Worm (Caenorhabditis elegans) whole organism, L4 larva: ENCODE results near the gene F35H10.3.

Experiments
- D1046.2 ChIP-seq: fragments of 200-800 bp; sonication (Bioruptor generic); IDR thresholded peaks from 2 replicates; pipeline ENCODE4 v1.3.6; 2022; ENCODE audit warnings: missing genetic modification characterization, missing compliant biosample characterization
- F37D6.2 ChIP-seq: sonication (generic microtip); optimal IDR thresholded peaks from 2 replicates; lab custom pipeline; 2016; ENCODE audit warnings: mild to moderate bottlenecking, missing genetic modification characterization, missing compliant biosample characterization
- T20F7.1 ChIP-seq: fragments of 200-800 bp; sonication (Bioruptor generic); optimal IDR thresholded peaks from 2 replicates; lab custom pipeline; 2018; ENCODE audit warnings: mild to moderate bottlenecking, missing genetic modification characterization, missing compliant biosample characterization
- T26A8.4 ChIP-seq: fragments of 200-800 bp; sonication (Bioruptor generic); IDR thresholded peaks from 2 replicates; pipeline ENCODE4 v1.3.6; 2022; ENCODE audit warnings: missing genetic modification characterization, missing compliant biosample characterization
- Y105C5A.15 ChIP-seq: fragments of 200-800 bp; sonication (Bioruptor generic); IDR thresholded peaks from 2 replicates; pipeline ENCODE4 v1.3.6; 2022; ENCODE audit warnings: missing genetic modification characterization, missing compliant biosample characterization
- Y48G9A.11 ChIP-seq: fragments of 200-800 bp; sonication (Bioruptor generic); IDR thresholded peaks from 2 replicates; pipeline ENCODE4 v1.3.6; 2022; ENCODE audit warnings: missing genetic modification reagents, missing genetic modification characterization, missing compliant biosample characterization
- ZK337.2 ChIP-seq: fragments of 200-800 bp; sonication (Bioruptor generic); IDR thresholded peaks from 2 replicates; pipeline ENCODE4 v1.3.6; 2022; ENCODE audit warnings: missing genetic modification reagents, missing genetic modification characterization, missing compliant biosample characterization
- ZK546.5 ChIP-seq, 2 experiments: sonication (generic microtip); optimal IDR thresholded peaks; 2 replicates each; lab custom pipeline; 2017; ENCODE audit warnings: missing biosample characterization in 2 of 2, missing genetic modification characterization in 2 of 2
- aly-2 ChIP-seq: sonication (generic microtip); optimal IDR thresholded peaks from 2 replicates; lab custom pipeline; 2018; ENCODE audit warnings: missing biosample characterization, missing genetic modification characterization
- ceh-20 ChIP-seq: fragments of 200-800 bp; sonication (Bioruptor generic); IDR thresholded peaks from 2 replicates; pipeline ENCODE4 v1.3.6; 2022; ENCODE audit warnings: missing genetic modification reagents, missing genetic modification characterization, missing compliant biosample characterization
- ceh-28 ChIP-seq: fragments of 150-350 bp; optimal IDR thresholded peaks from 2 replicates; lab custom pipeline; 2014; ENCODE audit warnings: missing biosample characterization, missing genetic modification reagents, missing genetic modification characterization
- ceh-32 ChIP-seq: sonication (generic microtip); optimal IDR thresholded peaks from 2 replicates; lab custom pipeline; 2016; ENCODE audit warnings: mild to moderate bottlenecking, missing genetic modification characterization, missing compliant biosample characterization; ENCODE audit not compliant: poor library complexity
- ceh-82 ChIP-seq: sonication (generic microtip); optimal IDR thresholded peaks from 2 replicates; lab custom pipeline; 2017; ENCODE audit warnings: missing biosample characterization, missing genetic modification characterization
- ces-1 ChIP-seq: fragments of 150-350 bp; sonication (generic microtip); optimal IDR thresholded peaks from 4 replicates; lab custom pipeline; 2014; ENCODE audit warnings: missing biosample characterization, missing genetic modification reagents, missing genetic modification characterization
- daf-16 ChIP-seq, 3 experiments: sonication (generic microtip); optimal IDR thresholded peaks; 2 replicates each; lab custom pipeline; 2016 to 2017; ENCODE audit warnings: missing genetic modification characterization in 3 of 3, missing genetic modification reagents in 3 of 3, mild to moderate bottlenecking in 2 of 3, missing compliant biosample characterization in 2 of 3, missing biosample characterization in 1 of 3, moderate library complexity in 1 of 3
- daf-19 ChIP-seq: fragments of 200-800 bp; sonication (Bioruptor generic); conservative IDR thresholded peaks from 2 replicates; pipeline ENCODE4 v1.3.6; 2022; ENCODE audit warnings: missing genetic modification characterization, missing compliant biosample characterization
- dmd-6 ChIP-seq: fragments of 200-800 bp; sonication (Bioruptor generic); IDR thresholded peaks from 2 replicates; pipeline ENCODE4 v1.3.6; 2022; ENCODE audit warnings: missing genetic modification reagents, missing genetic modification characterization, missing compliant biosample characterization
- dmd-9 ChIP-seq: fragments of 200-800 bp; sonication (Bioruptor generic); IDR thresholded peaks from 2 replicates; pipeline ENCODE4 v1.3.6; 2022; ENCODE audit warnings: missing genetic modification reagents, missing genetic modification characterization, missing compliant biosample characterization
- duxl-1 ChIP-seq: sonication (generic microtip); optimal IDR thresholded peaks from 2 replicates; lab custom pipeline; 2016; ENCODE audit warnings: mild to moderate bottlenecking, missing genetic modification characterization, moderate library complexity, missing compliant biosample characterization; ENCODE audit not compliant: poor library complexity
- egl-43 ChIP-seq: fragments of 200-800 bp; sonication (Bioruptor generic); IDR thresholded peaks from 2 replicates; pipeline ENCODE4 v1.3.6; 2022; ENCODE audit warnings: missing genetic modification reagents, missing genetic modification characterization, missing compliant biosample characterization
- fos-1 ChIP-seq: fragments of 150-350 bp; optimal IDR thresholded peaks from 2 replicates; lab custom pipeline; 2014; ENCODE audit warnings: missing biosample characterization, missing genetic modification characterization
- gei-8 ChIP-seq: fragments of 200-800 bp; sonication (Bioruptor generic); optimal IDR thresholded peaks from 2 replicates; lab custom pipeline; 2018; ENCODE audit warnings: mild to moderate bottlenecking, missing genetic modification characterization, missing compliant biosample characterization
- hif-1 ChIP-seq, 2 experiments: sonication (generic microtip); optimal IDR thresholded peaks; 2 replicates each; lab custom pipeline; 2016 to 2017; ENCODE audit warnings: missing compliant biosample characterization in 2 of 2, missing genetic modification characterization in 2 of 2, missing genetic modification reagents in 2 of 2, missing genotype in 2 of 2, mild to moderate bottlenecking in 1 of 2
- hlh-30 ChIP-seq: sonication (generic microtip); optimal IDR thresholded peaks from 2 replicates; lab custom pipeline; 2017; ENCODE audit warnings: antibody characterized with exemption, mild to moderate bottlenecking, missing genetic modification characterization, missing compliant biosample characterization; ENCODE audit not compliant: insufficient read depth
- hmg-1.1 ChIP-seq: fragments of 200-800 bp; sonication (Bioruptor generic); IDR thresholded peaks from 2 replicates; pipeline ENCODE4 v1.3.6; 2022; ENCODE audit warnings: missing genetic modification reagents, missing genetic modification characterization, missing compliant biosample characterization
- jun-1 ChIP-seq: fragments of 150-350 bp; optimal IDR thresholded peaks from 2 replicates; lab custom pipeline; 2014; ENCODE audit warnings: missing biosample characterization, missing genetic modification reagents, missing genetic modification characterization
- lin-13 ChIP-seq: fragments of 150-350 bp; optimal IDR thresholded peaks from 2 replicates; lab custom pipeline; 2014; ENCODE audit warnings: missing biosample characterization, missing genetic modification reagents, missing genetic modification characterization
- lin-15B ChIP-seq: fragments of 150-350 bp; sonication (generic microtip); optimal IDR thresholded peaks from 3 replicates; lab custom pipeline; 2014; ENCODE audit warnings: missing biosample characterization, missing genetic modification characterization
- lir-3 ChIP-seq: sonication (generic microtip); optimal IDR thresholded peaks from 2 replicates; lab custom pipeline; 2016; ENCODE audit warnings: mild to moderate bottlenecking, missing genetic modification characterization, missing compliant biosample characterization
- lsy-2 ChIP-seq, 2 experiments: fragments of 150-350 bp in 1 of 2; sonication (generic microtip) in 1 of 2; optimal IDR thresholded peaks; 2 replicates each; lab custom pipeline; 2014 to 2017; ENCODE audit warnings: missing biosample characterization in 2 of 2, missing genetic modification characterization in 2 of 2
- mdl-1 ChIP-seq, 2 experiments: fragments of 150-350 bp in 1 of 2; sonication (generic microtip) in 1 of 2; optimal IDR thresholded peaks; 2 replicates each; lab custom pipeline; 2014 to 2017; ENCODE audit warnings: missing biosample characterization in 2 of 2, missing genetic modification characterization in 2 of 2
- mes-2 ChIP-seq: sonication (generic microtip); optimal IDR thresholded peaks from 2 replicates; lab custom pipeline; 2016; ENCODE audit warnings: missing genotype, mild to moderate bottlenecking, missing genetic modification characterization, missing compliant biosample characterization; ENCODE audit not compliant: poor library complexity, severe bottlenecking
- mxl-2 ChIP-seq: fragments of 200-800 bp; sonication (Bioruptor generic); conservative IDR thresholded peaks from 2 replicates; pipeline ENCODE4 v1.3.6; 2022; ENCODE audit warnings: missing genetic modification reagents, missing genetic modification characterization, missing compliant biosample characterization
- nhr-11 ChIP-seq: fragments of 150-350 bp; optimal IDR thresholded peaks from 2 replicates; lab custom pipeline; 2014; ENCODE audit warnings: missing biosample characterization, missing genetic modification characterization
- nhr-41 ChIP-seq: fragments of 200-800 bp; sonication (Bioruptor generic); IDR thresholded peaks from 2 replicates; pipeline ENCODE4 v1.3.6; 2022; ENCODE audit warnings: missing genetic modification reagents, missing genetic modification characterization, missing compliant biosample characterization
- nhr-42 ChIP-seq: fragments of 200-800 bp; sonication (Bioruptor generic); IDR thresholded peaks from 2 replicates; pipeline ENCODE4 v1.3.6; 2022; ENCODE audit warnings: missing genetic modification characterization, missing compliant biosample characterization
- nhr-6 ChIP-seq: fragments of 150-350 bp; optimal IDR thresholded peaks from 2 replicates; lab custom pipeline; 2014; ENCODE audit warnings: missing biosample characterization, missing genetic modification characterization
- pqm-1 ChIP-seq: sonication (generic microtip); optimal IDR thresholded peaks from 2 replicates; lab custom pipeline; 2017; ENCODE audit warnings: missing biosample characterization, missing genetic modification characterization
- rbr-2 ChIP-seq: sonication (generic microtip); optimal IDR thresholded peaks from 2 replicates; lab custom pipeline; 2016; ENCODE audit warnings: missing genotype, missing genetic modification characterization, missing compliant biosample characterization
- saeg-2 ChIP-seq: fragments of 200-800 bp; sonication (Bioruptor generic); IDR thresholded peaks from 2 replicates; pipeline ENCODE4 v1.3.6; 2022; ENCODE audit warnings: missing genetic modification reagents, missing genetic modification characterization, missing compliant biosample characterization
- set-16 ChIP-seq: fragments of 200-800 bp; sonication (Bioruptor generic); IDR thresholded peaks from 2 replicates; pipeline ENCODE4 v1.3.6; 2022; ENCODE audit warnings: missing genetic modification reagents, missing genetic modification characterization, missing compliant biosample characterization
- skn-1 ChIP-seq: fragments of 150-350 bp; optimal IDR thresholded peaks from 2 replicates; lab custom pipeline; 2014; ENCODE audit warnings: missing biosample characterization, missing genetic modification characterization
- spr-1 ChIP-seq: sonication (generic microtip); optimal IDR thresholded peaks from 2 replicates; lab custom pipeline; 2016; ENCODE audit warnings: mild to moderate bottlenecking, missing genetic modification characterization, missing compliant biosample characterization
- spr-3 ChIP-seq: fragments of 200-800 bp; sonication (Bioruptor generic); optimal IDR thresholded peaks from 2 replicates; lab custom pipeline; 2018; ENCODE audit warnings: mild to moderate bottlenecking, missing genetic modification characterization, missing compliant biosample characterization
- tag-97 ChIP-seq: fragments of 200-800 bp; sonication (Bioruptor generic); IDR thresholded peaks from 2 replicates; pipeline ENCODE4 v1.3.6; 2022; ENCODE audit warnings: missing genetic modification characterization, missing compliant biosample characterization
- vab-7 ChIP-seq: fragments of 200-800 bp; sonication (Bioruptor generic); IDR thresholded peaks from 2 replicates; pipeline ENCODE4 v1.3.6; 2022; ENCODE audit warnings: missing genetic modification reagents, missing genetic modification characterization, missing compliant biosample characterization
- zfp-3 ChIP-seq: fragments of 200-800 bp; sonication (Bioruptor generic); conservative IDR thresholded peaks from 2 replicates; pipeline ENCODE4 v1.3.6; 2022; ENCODE audit warnings: missing genetic modification reagents, missing genetic modification characterization, missing compliant biosample characterization
- zip-2 ChIP-seq: fragments of 150-350 bp; optimal IDR thresholded peaks from 2 replicates; lab custom pipeline; 2014; ENCODE audit warnings: missing biosample characterization, missing genetic modification characterization
- ztf-11 ChIP-seq: fragments of 150-350 bp; optimal IDR thresholded peaks from 2 replicates; lab custom pipeline; 2014; ENCODE audit warnings: missing biosample characterization, missing genetic modification characterization
- ztf-7 ChIP-seq: fragments of 150-350 bp; optimal IDR thresholded peaks from 2 replicates; lab custom pipeline; 2014; ENCODE audit warnings: missing biosample characterization, missing genetic modification characterization

F35H10.3 gene

ce11 chrIV:8375381-8375780 lies 49.6 kb downstream of the F35H10.3 start (continued):
- peak; percentile 76 for TF ChIP-seq nhr-42 (GFP tag; lab: Robert Waterston, UW)
- no peak for TF ChIP-seq ceh-28 (tag; lab: Kevin White, UChicago)
- peak; percentile 60 for TF ChIP-seq pqm-1 (tag; lab: Kevin White, UChicago)
- TF ChIP-seq Y105C5A.15 (GFP tag; lab: Robert Waterston, UW): peak; percentile 83
- TF ChIP-seq set-16: no peak
- peak; percentile 89 for TF ChIP-seq mes-2
- peak; percentile 50 for TF ChIP-seq jun-1 (tag; lab: Kevin White, UChicago)
- TF ChIP-seq aly-2: no peak
- peak; percentile 32 for TF ChIP-seq spr-1 (tag; lab: Kevin White, UChicago)
- TF ChIP-seq tag-97 (GFP tag; lab: Robert Waterston, UW): no peak
- TF ChIP-seq T26A8.4 (GFP tag; lab: Robert Waterston, UW): no peak; the same call in none of the 2 replicates
- TF ChIP-seq F37D6.2 (tag; lab: Kevin White, UChicago): peak; percentile 45
- peak; percentile 88 for TF ChIP-seq daf-19 (GFP tag; lab: Robert Waterston, UW)
- TF ChIP-seq nhr-11 (tag; lab: Kevin White, UChicago): peak; percentile 57
- peak; percentile 13 for TF ChIP-seq zip-2 (tag; lab: Kevin White, UChicago)
- TF ChIP-seq D1046.2 (GFP tag; lab: Robert Waterston, UW): peak; percentile 61; the same call in 1 of the 2 replicates
- no peak for TF ChIP-seq ceh-82 (tag; lab: Kevin White, UChicago)
- peak; percentile 88 for TF ChIP-seq hmg-1.1 (GFP tag; lab: Robert Waterston, UW)
- peak; percentile 29 for TF ChIP-seq gei-8 (GFP tag; lab: Kevin White, UChicago)
- no peak for TF ChIP-seq ceh-32 (tag; lab: Kevin White, UChicago)
- TF ChIP-seq duxl-1 (tag; lab: Kevin White, UChicago): peak; percentile 65
- peak; percentile 64 for TF ChIP-seq hlh-30
- TF ChIP-seq saeg-2: no peak
- peak in 1 of 2 experiments; percentile 4 for TF ChIP-seq lsy-2 (tag; optimal IDR thresholded peaks at IDR 0.05; lab: Kevin White, UChicago)
- no peak for TF ChIP-seq fos-1 (tag; lab: Kevin White, UChicago)
- TF ChIP-seq vab-7 (GFP tag; lab: Robert Waterston, UW): peak; percentile 74
- TF ChIP-seq nhr-41 (GFP tag; lab: Robert Waterston, UW): peak; percentile 21; the same call in 1 of the 2 replicates
- peak; percentile 42 to 88 for TF ChIP-seq daf-16 (GFP tag; optimal IDR thresholded peaks at IDR 0.05; lab: Kevin White, UChicago)
- TF ChIP-seq daf-16 (tag; optimal IDR thresholded peaks at IDR 0.05; lab: Kevin White, UChicago): peak; percentile 85
- TF ChIP-seq spr-3 (GFP tag; lab: Kevin White, UChicago): peak; percentile 51
- peak; percentile 14 for TF ChIP-seq nhr-6 (tag; lab: Kevin White, UChicago)
- peak; percentile 57 for TF ChIP-seq ztf-7
- peak; percentile 57; the same call in 1 of the 2 replicates for TF ChIP-seq ceh-20 (GFP tag; lab: Robert Waterston, UW)
- TF ChIP-seq ZK337.2 (GFP tag; lab: Robert Waterston, UW): peak; percentile 41; the same call in 1 of the 2 replicates
- TF ChIP-seq lin-13 (GFP tag; lab: Kevin White, UChicago): peak; percentile 71
- peak; percentile 79 for TF ChIP-seq rbr-2
- peak; percentile 74 for TF ChIP-seq dmd-6 (GFP tag; lab: Robert Waterston, UW)
- peak in 1 of 2 experiments; percentile 62 for TF ChIP-seq hif-1 (tag; optimal IDR thresholded peaks at IDR 0.05; lab: Kevin White, UChicago)
- peak; percentile 68; the same call in 1 of the 2 replicates for TF ChIP-seq dmd-9 (GFP tag; lab: Robert Waterston, UW)
- peak; percentile 29 for TF ChIP-seq lir-3 (tag; lab: Kevin White, UChicago)
- TF ChIP-seq egl-43 (GFP tag; lab: Robert Waterston, UW): peak; percentile 84
- TF ChIP-seq ztf-11: no peak
- peak; percentile 62; the same call in 1 of the 2 replicates for TF ChIP-seq zfp-3 (GFP tag; lab: Robert Waterston, UW)
- TF ChIP-seq ZK546.5 (tag; optimal IDR thresholded peaks at IDR 0.05; lab: Kevin White, UChicago): no peak
- TF ChIP-seq ces-1 (GFP tag; lab: Kevin White, UChicago): no peak
- TF ChIP-seq T20F7.1 (GFP tag; lab: Kevin White, UChicago): peak; percentile 73
- TF ChIP-seq skn-1 (tag; lab: Kevin White, UChicago): no peak
- TF ChIP-seq Y48G9A.11 (GFP tag; lab: Robert Waterston, UW): peak; percentile 68
- no peak for TF ChIP-seq mxl-2 (GFP tag; lab: Robert Waterston, UW)
- peak in 1 of 2 experiments; percentile 53 for TF ChIP-seq mdl-1 (tag; optimal IDR thresholded peaks at IDR 0.05; lab: Kevin White, UChicago)
- TF ChIP-seq lin-15B (tag; lab: Kevin White, UChicago): no peak
